Worm (Caenorhabditis elegans) whole organism, late embryonic: Measurements from ENCODE around the gene prk-2.

ENCODE experiments used
- ama-1 ChIP-seq: fragments of 150-350 bp; optimal IDR thresholded peaks from 2 replicates; lab custom pipeline; 2014
- hlh-13 ChIP-seq: fragments of 200-800 bp; sonication (Bioruptor generic); optimal IDR thresholded peaks from 2 replicates; lab custom pipeline; 2018; ENCODE audit warnings: mild to moderate bottlenecking, missing genetic modification characterization, missing compliant biosample characterization

ce11 chrIII:3413437-3413836 lies 43.4 kb upstream of the prk-2 start:
- TF ChIP-seq ama-1 (lab: Kevin White, UChicago) (no peak), hlh-13 (GFP tag; lab: Kevin White, UChicago) (no peak)
